Fruit fly (Drosophila melanogaster): ENCODE measurements around the gene CG17930.

CG17930 gene

DNA sequence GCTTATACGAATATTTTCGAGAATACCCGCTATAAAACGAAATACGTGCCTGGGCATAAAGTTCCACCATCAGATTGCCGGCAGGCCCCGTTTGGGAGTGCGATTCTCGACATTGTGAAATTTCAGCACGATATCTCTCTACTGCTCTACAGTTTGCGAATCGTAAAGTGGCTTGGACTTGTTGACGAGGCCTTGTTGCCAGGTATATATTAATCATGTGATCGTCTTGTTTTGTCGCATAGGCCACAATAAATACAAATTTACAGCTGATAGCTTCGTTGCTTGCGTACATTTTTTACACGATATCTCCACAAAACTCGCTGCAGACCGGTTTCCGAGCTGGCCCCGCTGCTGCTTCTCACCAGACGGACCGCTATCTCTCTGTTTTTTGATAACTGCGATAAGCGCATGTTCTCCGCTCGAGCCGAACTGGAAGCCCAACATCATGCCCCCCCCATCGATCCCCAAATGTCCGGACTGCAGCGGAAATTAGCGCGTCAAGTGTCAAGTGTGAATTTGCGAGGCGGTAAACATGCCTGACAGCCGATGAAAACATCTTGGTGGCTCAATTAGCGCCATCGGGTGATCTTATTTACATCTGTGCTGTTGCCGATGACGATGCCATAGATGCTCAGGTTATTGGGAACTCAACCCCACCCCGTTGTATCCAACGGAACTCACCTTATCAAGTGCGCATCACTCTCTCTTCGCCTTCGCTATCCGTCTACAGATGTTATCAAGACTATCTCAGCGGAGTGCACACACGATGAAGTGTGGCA lies 18.2 kb upstream of the CG17930 start:
- TF ChIP-seq HLH106 (tag; optimal IDR thresholded peaks at IDR 0.05) (peak; percentile 18), ey (GFP tag; optimal IDR thresholded peaks at IDR 0.05) (peak; percentile 8), sv (GFP tag; optimal IDR thresholded peaks at IDR 0.05) (peak; percentile 20), jim (GFP tag; optimal IDR thresholded peaks at IDR 0.05) (no peak), Hr78 (GFP tag; optimal IDR thresholded peaks at IDR 0.05) (no peak), psq (GFP tag; optimal IDR thresholded peaks at IDR 0.05) (no peak), Dif (GFP tag; optimal IDR thresholded peaks at IDR 0.05; ENCODE audit: partially characterized antibody) (no peak), h (GFP tag; optimal IDR thresholded peaks at IDR 0.05) (peak; percentile 11), OdsH (GFP tag; optimal IDR thresholded peaks at IDR 0.05) (no peak), Rel (GFP tag; optimal IDR thresholded peaks at IDR 0.05) (no peak), Rel (tag; optimal IDR thresholded peaks at IDR 0.05) (peak; percentile 71), fru (GFP tag; optimal IDR thresholded peaks at IDR 0.05) (peak; percentile 42), Jra (GFP tag; optimal IDR thresholded peaks at IDR 0.05) (no peak), foxo (GFP tag; optimal IDR thresholded peaks at IDR 0.05) (peak in 1 of 2 experiments; percentile 58), dl (GFP tag; optimal IDR thresholded peaks at IDR 0.05; ENCODE audit: insufficient read depth in 1 of 2, partially characterized antibody in 2 of 2) (no peak), Hnf4 (GFP tag; optimal IDR thresholded peaks at IDR 0.05) (peak; percentile 3)

DNA sequence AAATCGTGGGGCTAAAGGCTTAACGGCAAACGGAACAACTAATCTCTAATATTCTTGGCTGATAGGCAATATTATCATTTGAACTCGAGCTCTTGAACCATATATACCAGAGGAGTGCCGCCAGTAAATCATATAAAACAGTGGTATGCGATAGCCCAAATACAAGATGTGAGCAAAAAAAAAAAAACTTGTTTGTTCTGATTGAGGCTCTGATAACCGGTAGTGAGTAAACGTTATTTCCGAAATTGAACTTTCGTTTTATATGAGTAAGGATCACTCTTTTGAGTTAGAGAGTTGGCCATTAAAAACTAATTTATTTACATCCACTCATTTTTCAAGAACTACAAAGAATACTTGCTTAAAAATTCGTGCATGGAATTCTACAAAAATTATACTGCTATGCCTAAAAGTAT lies 17.6 kb upstream of the CG17930 start:
- TF ChIP-seq Hr78 (GFP tag; optimal IDR thresholded peaks at IDR 0.05) = no peak
- no peak for TF ChIP-seq CG9705 (GFP tag; optimal IDR thresholded peaks at IDR 0.05)
- no peak for TF ChIP-seq dmrt93B (GFP tag; optimal IDR thresholded peaks at IDR 0.05)
- TF ChIP-seq h (GFP tag; optimal IDR thresholded peaks at IDR 0.05) = peak; percentile 34
- no peak for TF ChIP-seq br (GFP tag; optimal IDR thresholded peaks at IDR 0.05)
- TF ChIP-seq HLH106 (tag; optimal IDR thresholded peaks at IDR 0.05) = no peak
- peak; percentile 33 for TF ChIP-seq Myc (optimal IDR thresholded peaks at IDR 0.05)

DNA sequence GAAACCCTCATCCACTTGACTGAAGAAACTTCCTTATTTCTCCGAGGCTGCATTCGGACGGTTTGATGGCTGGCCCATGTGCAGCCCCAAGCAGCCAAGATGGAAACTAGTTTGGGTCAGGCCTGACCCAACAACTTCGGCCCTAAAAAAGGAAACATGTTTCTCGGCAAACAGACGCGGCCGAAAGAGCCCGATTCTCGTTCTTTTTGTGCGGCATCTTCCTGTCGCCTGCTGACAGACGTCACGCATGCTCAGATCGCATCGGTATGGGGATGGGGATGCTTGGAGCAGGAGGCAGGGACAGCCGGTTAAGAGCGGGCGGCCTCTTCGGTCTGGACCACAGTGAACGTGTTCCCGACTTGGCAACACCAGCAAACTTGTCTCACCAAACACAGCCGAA lies 10.9 kb upstream of the CG17930 start:
- peak; percentile 19 for TF ChIP-seq Sp1 (GFP tag; optimal IDR thresholded peaks at IDR 0.05)
- no peak for TF ChIP-seq ey (GFP tag; optimal IDR thresholded peaks at IDR 0.05)
- TF ChIP-seq woc (GFP tag; optimal IDR thresholded peaks at IDR 0.05) = no peak
- TF ChIP-seq sv (GFP tag; optimal IDR thresholded peaks at IDR 0.05) = no peak
- TF ChIP-seq CG9705 (GFP tag; optimal IDR thresholded peaks at IDR 0.05) = no peak
- no peak for TF ChIP-seq brk (GFP tag; optimal IDR thresholded peaks at IDR 0.05)
- peak in 1 of 2 experiments; percentile 40 for TF ChIP-seq dl (GFP tag; optimal IDR thresholded peaks at IDR 0.05; ENCODE audit: insufficient read depth in 1 of 2, partially characterized antibody in 2 of 2)
- TF ChIP-seq rgr (GFP tag; optimal IDR thresholded peaks at IDR 0.05) = no peak
- TF ChIP-seq foxo (GFP tag; optimal IDR thresholded peaks at IDR 0.05) = no peak
- TF ChIP-seq Hr78 (GFP tag; optimal IDR thresholded peaks at IDR 0.05) = no peak
- no peak for TF ChIP-seq Mio (GFP tag; optimal IDR thresholded peaks at IDR 0.05)
- no peak for TF ChIP-seq tai (GFP tag; optimal IDR thresholded peaks at IDR 0.05)
- TF ChIP-seq Vsx2 (GFP tag; optimal IDR thresholded peaks at IDR 0.05; ENCODE audit: partially characterized antibody) = peak; percentile 72
- peak; percentile 19 for TF ChIP-seq sage (GFP tag; optimal IDR thresholded peaks at IDR 0.05)
- TF ChIP-seq pan (optimal IDR thresholded peaks at IDR 0.05) = no peak
- TF ChIP-seq CrebA (GFP tag; optimal IDR thresholded peaks at IDR 0.05; ENCODE audit: borderline replicate concordance) = no peak
- no peak for TF ChIP-seq Hnf4 (GFP tag; optimal IDR thresholded peaks at IDR 0.05)
- no peak for TF ChIP-seq N (GFP tag; optimal IDR thresholded peaks at IDR 0.05)
- no peak for TF ChIP-seq dmrt93B (GFP tag; optimal IDR thresholded peaks at IDR 0.05)
- no peak for TF ChIP-seq OdsH (GFP tag; optimal IDR thresholded peaks at IDR 0.05)
- TF ChIP-seq psq (GFP tag; optimal IDR thresholded peaks at IDR 0.05) = peak; percentile 46
- TF ChIP-seq lola (GFP tag; optimal IDR thresholded peaks at IDR 0.05) = no peak
- no peak for TF ChIP-seq HLH106 (tag; optimal IDR thresholded peaks at IDR 0.05)
- no peak for TF ChIP-seq CG32264 (GFP tag; optimal IDR thresholded peaks at IDR 0.05)
- TF ChIP-seq usp (GFP tag; optimal IDR thresholded peaks at IDR 0.05) = no peak
- TF ChIP-seq fru (GFP tag; optimal IDR thresholded peaks at IDR 0.05) = peak; percentile 1
- TF ChIP-seq Jra (GFP tag; optimal IDR thresholded peaks at IDR 0.05) = no peak
- TF ChIP-seq Rel (GFP tag; optimal IDR thresholded peaks at IDR 0.05) = peak; percentile 67
- no peak for TF ChIP-seq Rel (tag; optimal IDR thresholded peaks at IDR 0.05)
- TF ChIP-seq Hr83 (GFP tag; optimal IDR thresholded peaks at IDR 0.05; ENCODE audit: poor library complexity, severe bottlenecking) = no peak
